Fruit fly (Drosophila melanogaster) whole organism, embryonic: ENCODE measurements around the gene CG46304.

Experiments
- Bgb ChIP-seq: fragments of 200-800 bp; sonication (Bioruptor generic); IDR thresholded peaks from 2 replicates; pipeline ENCODE4 v1.3.6; 2022; ENCODE audit warnings: missing biosample characterization, missing genetic modification characterization; ENCODE audit not compliant: partially characterized antibody
- CG10565 ChIP-seq: fragments of 200-800 bp; sonication (Bioruptor generic); optimal IDR thresholded peaks from 3 replicates; lab custom pipeline; 2016; ENCODE audit warnings: missing biosample characterization, mild to moderate bottlenecking, missing genetic modification characterization
- CG11093 ChIP-seq: fragments of 200-800 bp; sonication (Bioruptor generic); IDR thresholded peaks from 3 replicates; pipeline ENCODE4 v1.3.6; 2022; ENCODE audit warnings: missing biosample characterization, missing genetic modification characterization
- CG12071 ChIP-seq: fragments of 200-800 bp; sonication (Bioruptor generic); optimal IDR thresholded peaks from 3 replicates; lab custom pipeline; 2018; ENCODE audit warnings: missing biosample characterization, mild to moderate bottlenecking, missing genetic modification characterization
- CG13296 ChIP-seq: fragments of 200-800 bp; sonication (Bioruptor generic); optimal IDR thresholded peaks from 3 replicates; lab custom pipeline; 2018; ENCODE audit warnings: missing biosample characterization, mild to moderate bottlenecking, missing genetic modification characterization
- CG14050 ChIP-seq: fragments of 200-800 bp; sonication (Bioruptor generic); IDR thresholded peaks from 3 replicates; pipeline ENCODE4 v1.3.6; 2022; ENCODE audit warnings: missing biosample characterization, missing genetic modification characterization
- CG14710 ChIP-seq: fragments of 200-800 bp; sonication (Bioruptor generic); optimal IDR thresholded peaks from 3 replicates; lab custom pipeline; 2019; ENCODE audit warnings: missing biosample characterization, mild to moderate bottlenecking, missing genetic modification characterization, moderate library complexity
- CG2889 ChIP-seq: fragments of 200-800 bp; sonication (Bioruptor generic); IDR thresholded peaks from 3 replicates; pipeline ENCODE4 v1.3.6; 2022; ENCODE audit warnings: missing biosample characterization, missing genetic modification characterization
- CG30403 ChIP-seq: fragments of 200-800 bp; sonication (Bioruptor generic); optimal IDR thresholded peaks from 3 replicates; lab custom pipeline; 2016; ENCODE audit warnings: missing biosample characterization, missing genetic modification characterization
- CG3065 ChIP-seq: fragments of 200-800 bp; sonication (Bioruptor generic); optimal IDR thresholded peaks from 2 replicates; lab custom pipeline; 2016; ENCODE audit warnings: missing biosample characterization, missing genetic modification characterization
- CG3847 ChIP-seq: fragments of 200-800 bp; sonication (Bioruptor generic); IDR thresholded peaks from 2 replicates; pipeline ENCODE4 v1.3.6; 2022; ENCODE audit warnings: missing biosample characterization, missing genetic modification characterization
- CG4424 ChIP-seq: fragments of 200-800 bp; sonication (Bioruptor generic); optimal IDR thresholded peaks from 3 replicates; lab custom pipeline; 2016; ENCODE audit warnings: missing biosample characterization, missing genetic modification characterization
- CG4854 ChIP-seq: fragments of 200-800 bp; sonication (Bioruptor generic); optimal IDR thresholded peaks from 2 replicates; lab custom pipeline; 2016; ENCODE audit warnings: missing biosample characterization, missing genetic modification characterization, inconsistent platforms
- CG6791 ChIP-seq: fragments of 200-800 bp; sonication (Bioruptor generic); IDR thresholded peaks from 3 replicates; pipeline ENCODE4 v1.3.6; 2022; ENCODE audit warnings: missing biosample characterization, missing genetic modification characterization; ENCODE audit not compliant: partially characterized antibody
- CG6813 ChIP-seq: fragments of 200-800 bp; sonication (Bioruptor generic); optimal IDR thresholded peaks from 2 replicates; lab custom pipeline; 2017; ENCODE audit warnings: missing biosample characterization, missing genetic modification characterization, mild to moderate bottlenecking, moderate library complexity, missing genetic modification reagents
- CG7372 ChIP-seq: fragments of 200-800 bp; sonication (Bioruptor generic); IDR thresholded peaks from 2 replicates; pipeline ENCODE4 v1.3.6; 2022; ENCODE audit warnings: missing biosample characterization, missing genetic modification characterization
- CG7963 ChIP-seq: fragments of 200-800 bp; sonication (Bioruptor generic); IDR thresholded peaks from 3 replicates; pipeline ENCODE4 v1.3.6; 2022; ENCODE audit warnings: missing biosample characterization, missing genetic modification characterization; ENCODE audit not compliant: partially characterized antibody
- CG8944 ChIP-seq: fragments of 200-800 bp; sonication (Bioruptor generic); optimal IDR thresholded peaks from 3 replicates; lab custom pipeline; 2016; ENCODE audit warnings: missing biosample characterization, missing genetic modification characterization
- CG9609 ChIP-seq: fragments of 200-800 bp; sonication (Bioruptor generic); optimal IDR thresholded peaks from 3 replicates; lab custom pipeline; 2016; ENCODE audit warnings: missing biosample characterization, missing genetic modification characterization
- CG9817 ChIP-seq: fragments of 200-800 bp; sonication (Bioruptor generic); optimal IDR thresholded peaks from 2 replicates; lab custom pipeline; 2018; ENCODE audit warnings: missing biosample characterization, mild to moderate bottlenecking, missing genetic modification characterization, moderate library complexity
- CkIIα-i1 ChIP-seq: fragments of 200-800 bp; sonication (Bioruptor generic); IDR thresholded peaks from 2 replicates; pipeline ENCODE4 v1.3.6; 2022; ENCODE audit warnings: missing biosample characterization, missing genetic modification characterization
- CoRest ChIP-seq: fragments of 200-800 bp; sonication (Bioruptor generic); optimal IDR thresholded peaks from 3 replicates; lab custom pipeline; 2018; ENCODE audit warnings: missing biosample characterization, mild to moderate bottlenecking, missing genetic modification characterization, moderate library complexity
- D19B ChIP-seq: fragments of 200-800 bp; sonication (Bioruptor generic); optimal IDR thresholded peaks from 2 replicates; lab custom pipeline; 2017; ENCODE audit warnings: missing biosample characterization, mild to moderate bottlenecking, missing genetic modification characterization
- Dip2 ChIP-seq: fragments of 200-800 bp; sonication (Bioruptor generic); IDR thresholded peaks from 2 replicates; pipeline ENCODE4 v1.3.6; 2022; ENCODE audit warnings: missing biosample characterization, missing genetic modification characterization
- H2.0 ChIP-seq: fragments of 200-800 bp; sonication (Bioruptor generic); IDR thresholded peaks from 2 replicates; pipeline ENCODE4 v1.3.6; 2022; ENCODE audit warnings: missing biosample characterization, missing genetic modification characterization
- HmgZ ChIP-seq: fragments of 200-800 bp; sonication (Bioruptor generic); optimal IDR thresholded peaks from 2 replicates; lab custom pipeline; 2018; ENCODE audit warnings: missing biosample characterization, mild to moderate bottlenecking, missing genetic modification characterization
- Neu2 ChIP-seq: fragments of 200-800 bp; sonication (Bioruptor generic); optimal IDR thresholded peaks from 3 replicates; lab custom pipeline; 2016; ENCODE audit warnings: missing biosample characterization, missing genetic modification characterization, borderline replicate concordance
- Nf-YC ChIP-seq: fragments of 200-800 bp; optimal IDR thresholded peaks from 3 replicates; lab custom pipeline; 2019; ENCODE audit warnings: missing biosample characterization, mild to moderate bottlenecking, missing genetic modification characterization, moderate library complexity
- NfI ChIP-seq: fragments of 200-800 bp; sonication (Bioruptor generic); optimal IDR thresholded peaks from 3 replicates; lab custom pipeline; 2018; ENCODE audit warnings: missing biosample characterization, mild to moderate bottlenecking, missing genetic modification characterization, moderate library complexity
- Oli ChIP-seq: fragments of 200-800 bp; sonication (Bioruptor generic); optimal IDR thresholded peaks from 2 replicates; lab custom pipeline; 2018; ENCODE audit warnings: missing biosample characterization, mild to moderate bottlenecking, missing genetic modification characterization, moderate library complexity
- PHDP ChIP-seq: fragments of 200-800 bp; sonication (Bioruptor generic); optimal IDR thresholded peaks from 3 replicates; lab custom pipeline; 2018; ENCODE audit warnings: missing biosample characterization, mild to moderate bottlenecking, missing genetic modification characterization, moderate library complexity
- Pdp1 ChIP-seq, 2 experiments: fragments of 200-800 bp; sonication (Bioruptor generic); optimal IDR thresholded peaks; 3 replicates each; lab custom pipeline; 2016; ENCODE audit warnings: missing biosample characterization in 2 of 2, missing genetic modification characterization in 2 of 2, mild to moderate bottlenecking in 1 of 2, moderate library complexity in 1 of 2
- Xrp1 ChIP-seq: fragments of 200-800 bp; sonication (Bioruptor generic); IDR thresholded peaks from 2 replicates; pipeline ENCODE4 v1.3.6; 2022; ENCODE audit warnings: missing biosample characterization, missing genetic modification characterization
- ab ChIP-seq: fragments of 200-800 bp; sonication (Bioruptor generic); optimal IDR thresholded peaks from 2 replicates; lab custom pipeline; 2016; ENCODE audit warnings: missing biosample characterization, missing genetic modification characterization
- abd-A ChIP-seq: fragments of 200-800 bp; sonication (Bioruptor generic); optimal IDR thresholded peaks from 3 replicates; lab custom pipeline; 2019; ENCODE audit warnings: missing biosample characterization, mild to moderate bottlenecking, missing genetic modification characterization, moderate library complexity
- al ChIP-seq: fragments of 200-800 bp; sonication (Bioruptor generic); IDR thresholded peaks from 2 replicates; pipeline ENCODE4 v1.3.6; 2022; ENCODE audit warnings: missing biosample characterization, missing genetic modification characterization
- bab2 ChIP-seq: fragments of 200-800 bp; sonication (Bioruptor generic); optimal IDR thresholded peaks from 2 replicates; lab custom pipeline; 2016; ENCODE audit warnings: missing biosample characterization, missing genetic modification characterization
- croc ChIP-seq: fragments of 200-800 bp; sonication (Bioruptor generic); conservative IDR thresholded peaks from 3 replicates; pipeline ENCODE4 v1.3.6; 2022; ENCODE audit warnings: missing biosample characterization, missing genetic modification characterization
- dmrt99B ChIP-seq: fragments of 200-800 bp; sonication (Bioruptor generic); optimal IDR thresholded peaks from 2 replicates; lab custom pipeline; 2018; ENCODE audit warnings: missing biosample characterization, mild to moderate bottlenecking, missing genetic modification characterization, moderate library complexity
- eve ChIP-seq, 2 experiments: fragments of >200 bp; optimal IDR thresholded peaks; 2 replicates each; lab custom pipeline; 2017; ENCODE audit warnings: missing biosample characterization in 2 of 2, missing genetic modification characterization in 2 of 2
- eyg ChIP-seq: fragments of 200-800 bp; sonication (Bioruptor generic); optimal IDR thresholded peaks from 3 replicates; lab custom pipeline; 2016; ENCODE audit warnings: missing biosample characterization, missing genetic modification characterization
- gem ChIP-seq: fragments of 200-800 bp; sonication (Bioruptor generic); optimal IDR thresholded peaks from 2 replicates; lab custom pipeline; 2019; ENCODE audit warnings: missing biosample characterization, mild to moderate bottlenecking, missing genetic modification characterization, moderate library complexity
- lola ChIP-seq, 3 experiments: fragments of >200 bp in 2 of 3; fragments of 200-800 bp in 1 of 3; sonication (Bioruptor generic) in 1 of 3; optimal IDR thresholded peaks; 2 replicates each; lab custom pipeline; 2017 to 2019; ENCODE audit warnings: missing biosample characterization in 3 of 3, missing genetic modification characterization in 3 of 3, mild to moderate bottlenecking in 1 of 3, moderate library complexity in 1 of 3
- org-1 ChIP-seq: fragments of 200-800 bp; sonication (Bioruptor generic); optimal IDR thresholded peaks from 2 replicates; lab custom pipeline; 2017; ENCODE audit warnings: missing biosample characterization, missing genetic modification characterization
- phol ChIP-seq: fragments of 200-800 bp; sonication (Bioruptor generic); optimal IDR thresholded peaks from 3 replicates; lab custom pipeline; 2018; ENCODE audit warnings: missing biosample characterization, mild to moderate bottlenecking, missing genetic modification characterization, moderate library complexity
- ro ChIP-seq: fragments of 200-800 bp; sonication (Bioruptor generic); IDR thresholded peaks from 2 replicates; pipeline ENCODE4 v1.3.6; 2022; ENCODE audit warnings: missing biosample characterization, missing genetic modification characterization
- slbo ChIP-seq: fragments of 200-800 bp; sonication (Bioruptor generic); IDR thresholded peaks from 2 replicates; pipeline ENCODE4 v1.3.6; 2022; ENCODE audit warnings: missing biosample characterization, missing genetic modification characterization
- tio ChIP-seq: fragments of 200-800 bp; sonication (Bioruptor generic); optimal IDR thresholded peaks from 2 replicates; lab custom pipeline; 2017; ENCODE audit warnings: missing biosample characterization, missing genetic modification characterization, inconsistent platforms
- zfh1 ChIP-seq: fragments of 200-800 bp; sonication (Bioruptor generic); IDR thresholded peaks from 3 replicates; pipeline ENCODE4 v1.3.6; 2022; ENCODE audit warnings: missing biosample characterization, missing genetic modification characterization

CG46304 gene

DNA sequence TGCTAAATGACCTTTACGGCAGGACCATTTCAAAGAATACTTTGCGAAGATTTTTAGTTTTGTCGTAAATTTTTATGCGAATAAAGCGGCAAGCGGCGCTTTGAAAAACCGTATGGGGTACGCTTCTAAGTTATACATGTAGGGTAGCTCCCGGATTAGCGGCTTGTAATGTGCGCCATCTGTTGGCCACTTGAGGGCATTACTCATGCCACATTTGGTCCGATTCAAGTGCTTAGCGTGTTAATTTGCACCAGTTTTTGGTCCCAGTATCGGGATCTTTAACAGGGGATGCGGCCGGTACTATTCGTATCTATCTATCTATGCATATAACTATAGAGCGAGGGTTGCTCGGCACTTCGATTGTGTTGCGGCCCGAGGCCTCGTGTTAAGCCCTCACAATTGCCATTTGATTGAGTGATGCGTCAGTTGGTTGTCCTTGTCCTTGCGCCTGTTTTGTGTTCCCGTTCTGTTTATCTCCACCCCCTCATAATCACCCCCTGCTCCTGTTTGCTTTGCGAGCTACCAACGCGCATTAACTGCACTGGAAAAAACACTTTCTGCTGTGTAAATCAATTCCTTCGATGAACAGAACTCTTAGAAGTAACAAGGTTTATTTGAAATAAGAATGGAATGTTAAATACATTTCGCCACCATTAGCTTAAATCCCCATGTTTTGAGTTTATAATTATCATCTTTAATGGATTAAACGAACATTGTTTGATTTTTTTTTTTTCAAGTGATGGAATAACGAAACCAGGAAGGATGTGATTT is 15.6 kb upstream of the CG46304 start (continued):
- TF ChIP-seq lola (GFP tag; optimal IDR thresholded peaks at IDR 0.05; lab: Kevin White, UChicago): peak in 1 of 3 experiments; percentile 77
- no peak for TF ChIP-seq CG13296 (GFP tag; lab: Kevin White, UChicago)
- TF ChIP-seq CG8944 (GFP tag; lab: Kevin White, UChicago): no peak
- TF ChIP-seq CG12071 (GFP tag; lab: Kevin White, UChicago): no peak
- no peak for TF ChIP-seq CG3065 (GFP tag; lab: Kevin White, UChicago)
- no peak for TF ChIP-seq PHDP
- TF ChIP-seq ab: no peak
- TF ChIP-seq CG14050: no peak
- TF ChIP-seq gem: peak; percentile 70
- peak; percentile 62; the same call in 1 of the 2 replicates for TF ChIP-seq Xrp1 (GFP tag; lab: Robert Waterston, UW)
- no peak for TF ChIP-seq D19B
- TF ChIP-seq CG6791 (GFP tag; lab: Robert Waterston, UW): no peak
- no peak for TF ChIP-seq CG7963 (GFP tag; lab: Robert Waterston, UW)
- no peak for TF ChIP-seq Bgb (GFP tag; lab: Robert Waterston, UW)
- no peak for TF ChIP-seq Dip2 (GFP tag; lab: Robert Waterston, UW)
- TF ChIP-seq dmrt99B (tag; lab: Kevin White, UChicago): peak; percentile 49
- TF ChIP-seq CG14710 (tag; lab: Kevin White, UChicago): peak; percentile 59
- TF ChIP-seq CG6813 (GFP tag; lab: Kevin White, UChicago): no peak
- no peak for TF ChIP-seq ro
- no peak for TF ChIP-seq NfI (GFP tag; lab: Kevin White, UChicago)
- peak; percentile 4 for TF ChIP-seq tio
- TF ChIP-seq eve (GFP tag; optimal IDR thresholded peaks at IDR 0.05; lab: Kevin White, UChicago): peak in 1 of 2 experiments; percentile 20
- TF ChIP-seq H2.0 (GFP tag; lab: Robert Waterston, UW): no peak
- no peak for TF ChIP-seq abd-A (tag; lab: Kevin White, UChicago)
- TF ChIP-seq croc: peak; percentile 22; the same call in 1 of the 3 replicates
- no peak for TF ChIP-seq al
- TF ChIP-seq Neu2 (GFP tag; lab: Kevin White, UChicago): no peak
- no peak for TF ChIP-seq CkIIα-i1 (GFP tag; lab: Robert Waterston, UW)
- no peak for TF ChIP-seq CG7372 (GFP tag; lab: Robert Waterston, UW)
- peak in 1 of 2 experiments; percentile 2 for TF ChIP-seq Pdp1 (GFP tag; optimal IDR thresholded peaks at IDR 0.05; lab: Kevin White, UChicago)
- peak; percentile 25 for TF ChIP-seq CG9609 (GFP tag; lab: Kevin White, UChicago)
- peak; percentile 6 for TF ChIP-seq Oli (tag; lab: Kevin White, UChicago)
- no peak for TF ChIP-seq CG3847
- TF ChIP-seq HmgZ (tag; lab: Kevin White, UChicago): no peak
- TF ChIP-seq Nf-YC (tag; lab: Kevin White, UChicago): no peak
- TF ChIP-seq CG2889 (GFP tag; lab: Robert Waterston, UW): no peak
- peak; percentile 7 for TF ChIP-seq CoRest (tag; lab: Kevin White, UChicago)
- no peak for TF ChIP-seq CG11093 (GFP tag; lab: Robert Waterston, UW)
- no peak for TF ChIP-seq CG9817 (tag; lab: Kevin White, UChicago)
- peak; percentile 15 for TF ChIP-seq bab2 (GFP tag; lab: Kevin White, UChicago)
- TF ChIP-seq CG4424: peak; percentile 57
- TF ChIP-seq CG4854: no peak
- TF ChIP-seq slbo (GFP tag; lab: Robert Waterston, UW): no peak
- TF ChIP-seq zfh1: no peak
- no peak for TF ChIP-seq org-1 (GFP tag; lab: Kevin White, UChicago)
- TF ChIP-seq eyg: no peak
- no peak for TF ChIP-seq CG10565 (GFP tag; lab: Kevin White, UChicago)
- peak; percentile 59 for TF ChIP-seq phol
- TF ChIP-seq CG30403: peak; percentile 14
